Worm (Caenorhabditis elegans) whole organism, midembryonic: ENCODE measurements around the gene lec-1.

Experiments used
- T22C8.4 ChIP-seq: fragments of 200-800 bp; sonication (Bioruptor generic); IDR thresholded peaks from 2 replicates; pipeline ENCODE4 v1.3.6; 2022; ENCODE audit warnings: missing genetic modification characterization, missing compliant biosample characterization
- cog-1 ChIP-seq: sonication (generic microtip); optimal IDR thresholded peaks from 2 replicates; lab custom pipeline; 2016; ENCODE audit warnings: missing genetic modification characterization, missing compliant biosample characterization
- flt-1 ChIP-seq: fragments of 200-800 bp; sonication (Bioruptor generic); IDR thresholded peaks from 2 replicates; pipeline ENCODE4 v1.3.6; 2022; ENCODE audit warnings: missing genetic modification characterization, missing compliant biosample characterization
- klf-2 ChIP-seq: fragments of 200-800 bp; sonication (Bioruptor generic); conservative IDR thresholded peaks from 2 replicates; pipeline ENCODE4 v1.3.6; 2022; ENCODE audit warnings: missing genetic modification reagents, missing genetic modification characterization, missing compliant biosample characterization
- ref-1 ChIP-seq: fragments of 200-800 bp; sonication (Bioruptor generic); conservative IDR thresholded peaks from 2 replicates; pipeline ENCODE4 v1.3.6; 2022; ENCODE audit warnings: missing genetic modification reagents, missing genetic modification characterization, missing compliant biosample characterization
- tab-1 ChIP-seq: fragments of 200-800 bp; sonication (Bioruptor generic); IDR thresholded peaks from 2 replicates; pipeline ENCODE4 v1.3.6; 2022; ENCODE audit warnings: missing genetic modification characterization, missing compliant biosample characterization
- ztf-23 ChIP-seq: fragments of 200-800 bp; sonication (Bioruptor generic); IDR thresholded peaks from 2 replicates; pipeline ENCODE4 v1.3.6; 2022; ENCODE audit warnings: missing genetic modification reagents, missing genetic modification characterization, missing compliant biosample characterization
- ztf-29 ChIP-seq: fragments of 200-800 bp; sonication (Bioruptor generic); IDR thresholded peaks from 2 replicates; pipeline ENCODE4 v1.3.6; 2022; ENCODE audit warnings: missing genetic modification reagents, missing genetic modification characterization, missing compliant biosample characterization

- TF ChIP-seq ztf-29 (no peak), flt-1 (GFP tag; lab: Robert Waterston, UW) (no peak), cog-1 (no peak), klf-2 (GFP tag; lab: Robert Waterston, UW) (no peak), T22C8.4 (GFP tag; lab: Robert Waterston, UW) (no peak), ztf-23 (GFP tag; lab: Robert Waterston, UW) (no peak), ref-1 (GFP tag; lab: Robert Waterston, UW) (no peak), tab-1 (GFP tag; lab: Robert Waterston, UW) (no peak)
Observed at ce11 chrII:13188084-13188483, 7.3 kb upstream of the lec-1 start.
